Worm (Caenorhabditis elegans): ENCODE results near the gene cyp-37A1.

DNA sequence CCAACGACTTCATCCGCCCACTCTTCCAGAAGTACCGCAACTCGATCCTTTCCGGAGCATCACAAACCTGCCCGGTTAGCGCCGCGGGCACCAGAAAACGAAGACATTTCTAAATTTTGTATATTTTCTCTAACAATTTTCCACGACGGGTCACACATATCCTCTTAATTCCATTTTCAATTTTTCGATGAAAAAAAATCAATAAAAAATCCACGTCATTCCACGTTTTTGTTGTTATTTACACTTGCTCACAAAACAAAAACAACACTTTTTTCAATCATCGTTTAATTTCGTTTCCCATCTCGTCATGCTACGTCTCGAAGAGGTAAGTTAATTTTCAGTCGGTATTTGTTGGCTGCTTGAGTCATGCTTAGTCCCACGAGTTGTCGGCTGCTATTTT is 8.4 kb downstream of the cyp-37A1 start, which contains the start of gene F01D5.7:
- TF ChIP-seq ceh-14 (tag; optimal IDR thresholded peaks at IDR 0.05), result no peak
- TF ChIP-seq unc-86 (tag; optimal IDR thresholded peaks at IDR 0.05), result no peak
- TF ChIP-seq ceh-6 (GFP tag; optimal IDR thresholded peaks at IDR 0.05), result no peak
- no peak for TF ChIP-seq tbx-7 (tag; optimal IDR thresholded peaks at IDR 0.05)
- TF ChIP-seq fkh-10 (GFP tag; optimal IDR thresholded peaks at IDR 0.05), result no peak
- TF ChIP-seq syd-9 (tag; optimal IDR thresholded peaks at IDR 0.05), result no peak
- TF ChIP-seq ahr-1 (tag; optimal IDR thresholded peaks at IDR 0.05), result no peak
- TF ChIP-seq pag-3 (tag; optimal IDR thresholded peaks at IDR 0.05; ENCODE audit: borderline replicate concordance), result no peak
- TF ChIP-seq odd-2 (tag; optimal IDR thresholded peaks at IDR 0.05), result no peak
- TF ChIP-seq tbx-2 (tag; optimal IDR thresholded peaks at IDR 0.05), result no peak
- no peak for TF ChIP-seq hlh-30 (tag; optimal IDR thresholded peaks at IDR 0.05; ENCODE audit: insufficient read depth)

Data from whole organism, late embryonic.